Worm (Caenorhabditis elegans) whole organism, mixed stage, embryonic: Measurements from ENCODE around the gene col-94.

Source experiments
- ces-1 ChIP-seq: fragments of 150-350 bp; optimal IDR thresholded peaks from 2 replicates; lab custom pipeline; 2014; ENCODE audit warnings: missing biosample characterization, missing genetic modification reagents, missing genetic modification characterization
- elt-1 ChIP-seq: sonication (generic microtip); optimal IDR thresholded peaks from 2 replicates; lab custom pipeline; 2017; ENCODE audit warnings: missing genetic modification characterization, mild to moderate bottlenecking, missing compliant biosample characterization, antibody characterized with exemption, moderate library complexity, borderline replicate concordance; ENCODE audit not compliant: insufficient read depth
- elt-3 ChIP-seq: fragments of 150-350 bp; optimal IDR thresholded peaks from 2 replicates; lab custom pipeline; 2014; ENCODE audit warnings: missing biosample characterization, missing genetic modification characterization
- hlh-1 ChIP-seq: fragments of 150-350 bp; optimal IDR thresholded peaks from 2 replicates; lab custom pipeline; 2014; ENCODE audit warnings: missing biosample characterization, missing genetic modification reagents, missing genetic modification characterization
- mab-5 ChIP-seq: fragments of 150-350 bp; optimal IDR thresholded peaks from 2 replicates; lab custom pipeline; 2014; ENCODE audit warnings: missing biosample characterization, missing genetic modification characterization
- nhr-2 ChIP-seq: fragments of 150-350 bp; optimal IDR thresholded peaks from 2 replicates; lab custom pipeline; 2014; ENCODE audit warnings: missing biosample characterization, missing genetic modification characterization
- pha-4 ChIP-seq: fragments of 150-350 bp; optimal IDR thresholded peaks from 2 replicates; lab custom pipeline; 2018; ENCODE audit warnings: missing biosample characterization, missing genetic modification reagents, missing genetic modification characterization
- snpc-4 ChIP-seq: fragments of 150-350 bp; optimal IDR thresholded peaks from 2 replicates; lab custom pipeline; 2014; ENCODE audit warnings: missing biosample characterization, missing genetic modification characterization
- unc-120 ChIP-seq: sonication (generic microtip); optimal IDR thresholded peaks from 2 replicates; lab custom pipeline; 2017; ENCODE audit warnings: missing genetic modification characterization, missing compliant biosample characterization; ENCODE audit not compliant: poor library complexity, severe bottlenecking
- unc-62 ChIP-seq: fragments of 150-350 bp; optimal IDR thresholded peaks from 2 replicates; lab custom pipeline; 2014; ENCODE audit warnings: missing biosample characterization, missing genetic modification reagents, missing genetic modification characterization

- no peak for TF ChIP-seq pha-4 (tag; lab: Kevin White, UChicago)
- TF ChIP-seq hlh-1 (tag; lab: Kevin White, UChicago): no peak
- no peak for TF ChIP-seq elt-1
- TF ChIP-seq mab-5 (tag; lab: Kevin White, UChicago): no peak
- TF ChIP-seq snpc-4 (tag; lab: Kevin White, UChicago): no peak
- no peak for TF ChIP-seq ces-1 (GFP tag; lab: Kevin White, UChicago)
- TF ChIP-seq elt-3 (tag; lab: Kevin White, UChicago): no peak
- TF ChIP-seq unc-62 (GFP tag; lab: Kevin White, UChicago): no peak
- TF ChIP-seq nhr-2 (tag; lab: Kevin White, UChicago): no peak
- TF ChIP-seq unc-120 (tag; lab: Kevin White, UChicago): no peak
Observed at ce11 chrIII:11010597-11010996, 22.9 kb upstream of the col-94 start.
